Worm (Caenorhabditis elegans) whole organism, young adult: ENCODE data around the gene F13B12.2.

ENCODE experiments used
- F33H1.4 ChIP-seq: fragments of 200-800 bp; sonication (Bioruptor generic); IDR thresholded peaks from 2 replicates; pipeline ENCODE4 v1.3.6; 2022; ENCODE audit warnings: missing genetic modification reagents, missing genetic modification characterization, missing compliant biosample characterization
- F37B4.10 ChIP-seq: fragments of 200-800 bp; sonication (Bioruptor generic); IDR thresholded peaks from 2 replicates; pipeline ENCODE4 v1.3.6; 2022; ENCODE audit warnings: missing genetic modification characterization, missing compliant biosample characterization
- F39B2.1 ChIP-seq: fragments of 200-800 bp; sonication (Bioruptor generic); IDR thresholded peaks from 2 replicates; pipeline ENCODE4 v1.3.6; 2022; ENCODE audit warnings: missing genetic modification reagents, missing genetic modification characterization, missing compliant biosample characterization
- K11D2.4 ChIP-seq: fragments of 200-800 bp; sonication (Bioruptor generic); IDR thresholded peaks from 2 replicates; pipeline ENCODE4 v1.3.6; 2022; ENCODE audit warnings: missing genetic modification reagents, missing genetic modification characterization, missing compliant biosample characterization
- T07F8.4 ChIP-seq: sonication (generic microtip); optimal IDR thresholded peaks from 2 replicates; lab custom pipeline; 2016; ENCODE audit warnings: mild to moderate bottlenecking, missing genetic modification characterization, moderate library complexity, missing compliant biosample characterization
- Y53F4B.3 ChIP-seq: fragments of 200-800 bp; sonication (Bioruptor generic); IDR thresholded peaks from 2 replicates; pipeline ENCODE4 v1.3.6; 2022; ENCODE audit warnings: missing genetic modification reagents, missing genetic modification characterization, missing compliant biosample characterization
- Y53G8AR.9 ChIP-seq: fragments of 200-800 bp; sonication (Bioruptor generic); conservative IDR thresholded peaks from 2 replicates; pipeline ENCODE4 v1.3.6; 2022; ENCODE audit warnings: missing genetic modification reagents, missing genetic modification characterization, missing compliant biosample characterization
- Y56A3A.18 ChIP-seq: fragments of 200-800 bp; sonication (Bioruptor generic); IDR thresholded peaks from 2 replicates; pipeline ENCODE4 v1.3.6; 2022; ENCODE audit warnings: missing genetic modification reagents, missing genetic modification characterization, missing compliant biosample characterization
- Y67H2A.10 ChIP-seq: fragments of 200-800 bp; sonication (Bioruptor generic); conservative IDR thresholded peaks from 2 replicates; pipeline ENCODE4 v1.3.6; 2022; ENCODE audit warnings: missing genetic modification reagents, missing genetic modification characterization, missing compliant biosample characterization
- Y79H2A.3 ChIP-seq: fragments of 200-800 bp; sonication (Bioruptor generic); conservative IDR thresholded peaks from 2 replicates; pipeline ENCODE4 v1.3.6; 2022; ENCODE audit warnings: missing genetic modification reagents, missing genetic modification characterization, missing compliant biosample characterization
- Y95B8A.8 ChIP-seq: fragments of 200-800 bp; sonication (Bioruptor generic); IDR thresholded peaks from 2 replicates; pipeline ENCODE4 v1.3.6; 2022; ENCODE audit warnings: missing genetic modification reagents, missing genetic modification characterization, missing compliant biosample characterization
- aptf-2 ChIP-seq: fragments of 200-800 bp; sonication (Bioruptor generic); conservative IDR thresholded peaks from 2 replicates; pipeline ENCODE4 v1.3.6; 2022; ENCODE audit warnings: missing genetic modification reagents, missing genetic modification characterization, missing compliant biosample characterization
- aptf-3 ChIP-seq: fragments of 200-800 bp; sonication (Bioruptor generic); IDR thresholded peaks from 2 replicates; pipeline ENCODE4 v1.3.6; 2022; ENCODE audit warnings: missing genetic modification characterization, missing compliant biosample characterization
- attf-3 ChIP-seq: fragments of 200-800 bp; sonication (Bioruptor generic); conservative IDR thresholded peaks from 2 replicates; pipeline ENCODE4 v1.3.6; 2022; ENCODE audit warnings: missing genetic modification reagents, missing genetic modification characterization, missing compliant biosample characterization
- ceh-58 ChIP-seq: fragments of 200-800 bp; sonication (Bioruptor generic); IDR thresholded peaks from 2 replicates; pipeline ENCODE4 v1.3.6; 2022; ENCODE audit warnings: missing genetic modification characterization, missing compliant biosample characterization
- ceh-79 ChIP-seq: sonication (generic microtip); optimal IDR thresholded peaks from 2 replicates; lab custom pipeline; 2017; ENCODE audit warnings: mild to moderate bottlenecking, missing genetic modification characterization, missing compliant biosample characterization
- chd-7 ChIP-seq: sonication (generic microtip); optimal IDR thresholded peaks from 2 replicates; lab custom pipeline; 2016; ENCODE audit warnings: mild to moderate bottlenecking, missing genetic modification characterization, moderate library complexity, missing compliant biosample characterization
- dox-1 ChIP-seq: fragments of 200-800 bp; sonication (Bioruptor generic); IDR thresholded peaks from 2 replicates; pipeline ENCODE4 v1.3.6; 2022; ENCODE audit warnings: missing genetic modification reagents, missing genetic modification characterization, missing compliant biosample characterization
- efl-1 ChIP-seq: fragments of 150-350 bp; optimal IDR thresholded peaks from 2 replicates; lab custom pipeline; 2014; ENCODE audit warnings: missing biosample characterization, missing genetic modification reagents, missing genetic modification characterization
- egl-44 ChIP-seq: fragments of 200-800 bp; sonication (Bioruptor generic); IDR thresholded peaks from 2 replicates; pipeline ENCODE4 v1.3.6; 2022; ENCODE audit warnings: missing genetic modification reagents, missing genetic modification characterization, missing compliant biosample characterization
- egrh-3 ChIP-seq: fragments of 200-800 bp; sonication (Bioruptor generic); IDR thresholded peaks from 2 replicates; pipeline ENCODE4 v1.3.6; 2022; ENCODE audit warnings: missing genetic modification reagents, missing genetic modification characterization, missing compliant biosample characterization
- ets-4 ChIP-seq: fragments of 200-800 bp; sonication (Bioruptor generic); optimal IDR thresholded peaks from 2 replicates; lab custom pipeline; 2018; ENCODE audit warnings: mild to moderate bottlenecking, missing genetic modification characterization, missing compliant biosample characterization
- fkh-3 ChIP-seq: sonication (generic microtip); optimal IDR thresholded peaks from 2 replicates; lab custom pipeline; 2016; ENCODE audit warnings: mild to moderate bottlenecking, missing genetic modification characterization, missing compliant biosample characterization
- hlh-12 ChIP-seq: sonication (generic microtip); optimal IDR thresholded peaks from 2 replicates; lab custom pipeline; 2016; ENCODE audit warnings: missing genetic modification characterization, missing compliant biosample characterization
- hlh-26 ChIP-seq: fragments of 200-800 bp; sonication (Bioruptor generic); conservative IDR thresholded peaks from 2 replicates; pipeline ENCODE4 v1.3.6; 2022; ENCODE audit warnings: missing genetic modification reagents, missing genetic modification characterization, missing compliant biosample characterization
- hmg-20 ChIP-seq: fragments of 200-800 bp; sonication (Bioruptor generic); IDR thresholded peaks from 2 replicates; pipeline ENCODE4 v1.3.6; 2022; ENCODE audit warnings: missing genetic modification reagents, missing genetic modification characterization, missing compliant biosample characterization
- hrde-1 ChIP-seq: sonication (generic microtip); optimal IDR thresholded peaks from 2 replicates; lab custom pipeline; 2016; ENCODE audit warnings: missing genetic modification characterization, mild to moderate bottlenecking, missing compliant biosample characterization, moderate library complexity, missing genotype, missing genetic modification reagents, borderline replicate concordance
- hsf-1 ChIP-seq: fragments of 200-800 bp; sonication (Bioruptor generic); IDR thresholded peaks from 2 replicates; pipeline ENCODE4 v1.3.6; 2022; ENCODE audit warnings: missing genetic modification reagents, missing genetic modification characterization, missing compliant biosample characterization
- lag-1 ChIP-seq: fragments of 200-800 bp; sonication (Bioruptor generic); IDR thresholded peaks from 2 replicates; pipeline ENCODE4 v1.3.6; 2022; ENCODE audit warnings: missing genetic modification reagents, missing genetic modification characterization, missing compliant biosample characterization
- let-526 ChIP-seq: fragments of 200-800 bp; sonication (Bioruptor generic); IDR thresholded peaks from 2 replicates; pipeline ENCODE4 v1.3.6; 2022; ENCODE audit warnings: missing genetic modification reagents, missing genetic modification characterization, missing compliant biosample characterization
- lin-40 ChIP-seq: sonication (generic microtip); optimal IDR thresholded peaks from 2 replicates; lab custom pipeline; 2016; ENCODE audit warnings: missing genetic modification characterization, mild to moderate bottlenecking, missing compliant biosample characterization, missing genotype, missing genetic modification reagents
- mel-28 ChIP-seq: sonication (generic microtip); optimal IDR thresholded peaks from 2 replicates; lab custom pipeline; 2016; ENCODE audit warnings: borderline replicate concordance, mild to moderate bottlenecking, missing genetic modification characterization, missing compliant biosample characterization
- nhr-179 ChIP-seq: sonication (generic microtip); optimal IDR thresholded peaks from 2 replicates; lab custom pipeline; 2016; ENCODE audit warnings: mild to moderate bottlenecking, missing genetic modification characterization, missing compliant biosample characterization
- nhr-80 ChIP-seq: sonication (generic microtip); optimal IDR thresholded peaks from 2 replicates; lab custom pipeline; 2016; ENCODE audit warnings: missing genetic modification characterization, missing compliant biosample characterization
- pha-4 ChIP-seq: fragments of 150-350 bp; sonication (generic microtip); optimal IDR thresholded peaks from 2 replicates; lab custom pipeline; 2014; ENCODE audit warnings: missing biosample characterization, missing genetic modification reagents, missing genetic modification characterization
- sea-2 ChIP-seq: fragments of 200-800 bp; sonication (Bioruptor generic); IDR thresholded peaks from 2 replicates; pipeline ENCODE4 v1.3.6; 2022; ENCODE audit warnings: missing genetic modification characterization, missing compliant biosample characterization
- snpc-1.1 ChIP-seq: sonication (generic microtip); optimal IDR thresholded peaks from 2 replicates; lab custom pipeline; 2017; ENCODE audit warnings: missing genetic modification characterization, mild to moderate bottlenecking, missing compliant biosample characterization, antibody characterized with exemption, moderate library complexity, missing genotype, missing genetic modification reagents; ENCODE audit not compliant: insufficient read depth
- sptf-2 ChIP-seq: fragments of 200-800 bp; sonication (Bioruptor generic); optimal IDR thresholded peaks from 2 replicates; lab custom pipeline; 2018; ENCODE audit warnings: mild to moderate bottlenecking, missing genetic modification characterization, missing compliant biosample characterization
- tbp1 ChIP-seq: fragments of 200-800 bp; sonication (Bioruptor generic); optimal IDR thresholded peaks from 2 replicates; lab custom pipeline; 2018; ENCODE audit warnings: mild to moderate bottlenecking, missing genetic modification characterization, missing compliant biosample characterization
- tlf-1 ChIP-seq: fragments of 200-800 bp; sonication (Bioruptor generic); optimal IDR thresholded peaks from 2 replicates; lab custom pipeline; 2018; ENCODE audit warnings: mild to moderate bottlenecking, missing genetic modification characterization, missing compliant biosample characterization
- unc-130 ChIP-seq: sonication (generic microtip); optimal IDR thresholded peaks from 2 replicates; lab custom pipeline; 2016; ENCODE audit warnings: missing genetic modification reagents, missing genetic modification characterization, missing compliant biosample characterization
- ztf-18 ChIP-seq: sonication (generic microtip); optimal IDR thresholded peaks from 2 replicates; lab custom pipeline; 2016; ENCODE audit warnings: missing genotype, mild to moderate bottlenecking, missing genetic modification characterization, missing compliant biosample characterization
- ztf-26 ChIP-seq: sonication (generic microtip); optimal IDR thresholded peaks from 2 replicates; lab custom pipeline; 2017; ENCODE audit warnings: missing genetic modification characterization, missing compliant biosample characterization
- ztf-3 ChIP-seq: fragments of 200-800 bp; sonication (Bioruptor generic); optimal IDR thresholded peaks from 2 replicates; lab custom pipeline; 2018; ENCODE audit warnings: mild to moderate bottlenecking, missing genetic modification characterization, missing compliant biosample characterization

Gene F13B12.2

DNA sequence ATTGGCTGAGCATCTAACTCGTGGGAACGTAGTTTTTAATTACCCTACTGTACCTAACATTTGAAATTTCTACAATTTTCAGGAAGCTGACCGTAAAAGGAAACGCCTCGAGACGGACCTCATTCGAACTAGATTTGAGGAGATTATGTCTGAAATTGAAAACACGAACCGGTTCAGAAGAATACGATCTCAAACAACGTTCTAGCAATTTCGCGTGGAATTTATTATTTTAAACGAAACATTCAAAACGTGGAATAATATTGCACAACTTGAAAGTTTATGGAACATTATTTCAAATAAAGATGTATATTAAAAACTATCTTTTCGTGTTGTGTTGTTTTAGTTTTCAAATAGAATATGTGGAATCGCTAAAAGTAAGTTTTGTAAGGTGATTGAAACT is 14.6 kb upstream of the F13B12.2 start, which contains the start of gene F13B12.7:
F13B12.7 (plus strand) TSS at position 301 of the 400 bp plus-strand sequence.
- no peak for TF ChIP-seq T07F8.4
- TF ChIP-seq hlh-26 (GFP tag; lab: Robert Waterston, UW) = no peak
- TF ChIP-seq Y95B8A.8 = no peak
- no peak for TF ChIP-seq sptf-2 (GFP tag; lab: Kevin White, UChicago)
- no peak for TF ChIP-seq nhr-179 (tag; lab: Kevin White, UChicago)
- TF ChIP-seq Y53G8AR.9 (GFP tag; lab: Robert Waterston, UW) = no peak
- no peak for TF ChIP-seq hsf-1 (GFP tag; lab: Robert Waterston, UW)
- TF ChIP-seq hrde-1 = no peak
- no peak for TF ChIP-seq Y79H2A.3 (GFP tag; lab: Robert Waterston, UW)
- no peak for TF ChIP-seq ztf-18 (tag; lab: Kevin White, UChicago)
- no peak for TF ChIP-seq tbp1 (GFP tag; lab: Kevin White, UChicago)
- no peak for TF ChIP-seq aptf-2 (GFP tag; lab: Robert Waterston, UW)
- no peak for TF ChIP-seq tlf-1
- TF ChIP-seq F33H1.4 (GFP tag; lab: Robert Waterston, UW) = no peak
- no peak for TF ChIP-seq unc-130 (GFP tag; lab: Kevin White, UChicago)

DNA sequence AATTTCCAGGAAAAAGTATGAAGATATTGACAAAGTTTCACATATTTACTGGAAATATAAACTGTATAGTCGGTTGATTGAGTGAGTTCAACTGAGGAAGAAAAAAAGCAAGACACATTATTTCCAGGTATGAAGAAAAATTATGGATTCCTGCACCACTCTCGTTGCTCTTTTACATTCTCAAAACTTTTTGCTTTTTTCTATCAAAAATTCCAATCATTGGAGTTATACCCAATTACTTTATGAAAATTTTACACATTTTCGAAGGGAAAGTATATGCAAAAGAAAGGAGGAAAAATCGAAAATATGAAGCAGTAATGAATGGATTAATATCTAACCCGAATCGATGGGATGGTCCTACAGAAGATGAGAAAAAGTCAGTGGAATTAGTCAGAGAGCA is 14.0 kb upstream of the F13B12.2 start:
- TF ChIP-seq Y53F4B.3 (GFP tag; lab: Robert Waterston, UW) (no peak), hlh-12 (no peak), Y67H2A.10 (GFP tag; lab: Robert Waterston, UW) (no peak), ztf-3 (GFP tag; lab: Kevin White, UChicago) (no peak), efl-1 (GFP tag; lab: Kevin White, UChicago) (no peak), lin-40 (tag; lab: Kevin White, UChicago) (no peak), F37B4.10 (GFP tag; lab: Robert Waterston, UW) (no peak), aptf-3 (GFP tag; lab: Robert Waterston, UW) (no peak), ceh-79 (no peak)

- TF ChIP-seq attf-3 (GFP tag; lab: Robert Waterston, UW) (no peak), nhr-80 (peak; percentile 96), let-526 (no peak), ets-4 (peak; percentile 73)
These were observed 10.0 kb upstream of the F13B12.2 start, which contains the start of gene F13B12.3 for ce11 chrIV:10438901-10439300. F13B12.3 (plus strand) TSS chrIV:10439123.

- TF ChIP-seq nhr-80 (no peak), K11D2.4 (GFP tag; lab: Robert Waterston, UW) (no peak), ceh-79 (no peak), sea-2 (GFP tag; lab: Robert Waterston, UW) (no peak), ztf-26 (no peak), pha-4 (no peak), F39B2.1 (GFP tag; lab: Robert Waterston, UW) (no peak), Y56A3A.18 (no peak), tbp1 (GFP tag; lab: Kevin White, UChicago) (no peak), egrh-3 (GFP tag; lab: Robert Waterston, UW) (no peak), lag-1 (no peak), hmg-20 (GFP tag; lab: Robert Waterston, UW) (no peak), fkh-3 (tag; lab: Kevin White, UChicago) (no peak), Y79H2A.3 (GFP tag; lab: Robert Waterston, UW) (no peak), ceh-58 (GFP tag; lab: Robert Waterston, UW) (no peak), snpc-1.1 (tag; lab: Kevin White, UChicago) (no peak), mel-28 (tag; lab: Kevin White, UChicago) (no peak), egl-44 (no peak), chd-7 (tag; lab: Kevin White, UChicago) (no peak), dox-1 (GFP tag; lab: Robert Waterston, UW) (no peak)
- TF ChIP-seq, all 124 proteins: peak for 0
These were observed 8.2 kb upstream of the F13B12.2 start for ce11 chrIV:10437114-10437513.
